Fruit fly (Drosophila melanogaster): ENCODE results near the gene Smyd5.

Gene Smyd5

DNA sequence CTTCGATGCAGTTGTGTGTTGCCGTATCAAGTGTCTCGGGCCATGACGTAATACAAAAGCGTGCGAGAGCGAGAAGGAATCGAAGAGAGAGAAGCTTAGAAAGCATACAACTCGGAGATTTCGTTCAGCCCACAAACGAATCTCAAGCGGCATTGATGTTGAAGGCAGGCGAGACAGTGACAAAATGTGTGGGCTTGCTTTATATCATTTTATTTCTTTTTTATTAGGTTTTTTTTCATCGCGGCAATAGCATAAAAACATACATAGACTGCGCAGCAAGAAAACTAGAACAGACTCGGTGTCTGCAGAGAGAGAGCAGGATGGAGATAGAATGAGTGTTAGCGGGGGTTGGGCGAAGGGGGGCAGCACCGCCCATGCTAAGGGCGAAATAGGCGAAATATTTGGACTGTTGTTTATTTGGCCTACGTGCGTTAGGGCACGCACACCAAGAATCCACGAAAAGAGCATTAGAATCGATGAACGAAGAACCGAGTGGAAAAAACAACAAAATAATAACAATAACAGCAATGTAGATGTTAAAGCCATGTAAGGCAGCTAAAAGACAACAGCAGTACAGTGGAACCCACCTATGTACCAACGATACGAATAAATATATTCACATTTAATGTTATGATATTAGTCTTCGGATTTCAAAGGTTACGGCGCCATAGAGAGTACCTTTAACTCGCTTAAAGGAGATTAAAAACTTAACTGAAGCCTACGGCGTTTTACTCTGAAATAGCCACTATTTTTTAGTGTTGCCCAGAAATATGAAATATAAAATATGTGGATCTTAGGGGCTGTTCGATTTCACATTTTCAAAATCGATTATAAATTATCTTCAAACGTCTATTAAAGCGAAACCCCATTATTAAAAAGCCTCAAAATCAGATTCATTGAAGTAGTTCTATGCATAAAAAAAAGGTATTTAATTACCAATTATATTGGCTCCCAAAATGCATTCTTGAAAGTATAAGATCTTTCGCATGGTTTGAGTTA is 30.9 kb downstream of the Smyd5 start (continued):
- peak; percentile 13 for TF ChIP-seq CG4820 (GFP tag; optimal IDR thresholded peaks at IDR 0.05)
- TF ChIP-seq lmd (GFP tag; IDR thresholded peaks at IDR 0.05), result peak; percentile 74
- no peak for TF ChIP-seq ab (GFP tag; optimal IDR thresholded peaks at IDR 0.05)
- peak; percentile 52 for TF ChIP-seq sob (GFP tag; IDR thresholded peaks at IDR 0.05)
- peak in 1 of 2 experiments; percentile 51 for TF ChIP-seq Hr51 (GFP tag; optimal IDR thresholded peaks at IDR 0.05)
- TF ChIP-seq CG17361 (GFP tag; IDR thresholded peaks at IDR 0.05), result peak; percentile 80
- TF ChIP-seq CG2120 (GFP tag; optimal IDR thresholded peaks at IDR 0.05), result peak; percentile 46
- no peak for TF ChIP-seq CTCF (GFP tag; optimal IDR thresholded peaks at IDR 0.05)
- TF ChIP-seq CG12104 (GFP tag; optimal IDR thresholded peaks at IDR 0.05), result peak; percentile 55
- no peak for TF ChIP-seq CG9876 (GFP tag; optimal IDR thresholded peaks at IDR 0.05)
- peak; percentile 65 for TF ChIP-seq CG7839 (tag; optimal IDR thresholded peaks at IDR 0.05)
- TF ChIP-seq CG12942 (GFP tag; optimal IDR thresholded peaks at IDR 0.05), result no peak
- TF ChIP-seq sr (GFP tag; IDR thresholded peaks at IDR 0.05), result peak; percentile 88
- TF ChIP-seq vvl (GFP tag; IDR thresholded peaks at IDR 0.05), result peak; percentile 43; the same call in 1 of the 2 replicates
- TF ChIP-seq gsb (GFP tag; IDR thresholded peaks at IDR 0.05), result peak; percentile 40; the same call in 1 of the 2 replicates
- 0 out of 2 replicates have a peak, but pooled peaks have one; percentile 6 for TF ChIP-seq CG13287 (GFP tag; IDR thresholded peaks at IDR 0.05; ENCODE audit: partially characterized antibody)
- TF ChIP-seq kay (GFP tag; optimal IDR thresholded peaks at IDR 0.05), result no peak
- TF ChIP-seq Jarid2 (GFP tag; optimal IDR thresholded peaks at IDR 0.05), result no peak
- no peak for TF ChIP-seq CG31224 (GFP tag; IDR thresholded peaks at IDR 0.05)
- TF ChIP-seq Xrp1 (GFP tag; IDR thresholded peaks at IDR 0.05), result peak; percentile 27; the same call in 1 of the 2 replicates
- TF ChIP-seq CG4424 (GFP tag; optimal IDR thresholded peaks at IDR 0.05), result peak; percentile 32
- peak; percentile 36 for TF ChIP-seq pum (GFP tag; optimal IDR thresholded peaks at IDR 0.05)
- no peak for TF ChIP-seq Poxn (GFP tag; IDR thresholded peaks at IDR 0.05)
- TF ChIP-seq bab2 (GFP tag; optimal IDR thresholded peaks at IDR 0.05), result no peak
- TF ChIP-seq CG17359 (tag; optimal IDR thresholded peaks at IDR 0.05), result peak; percentile 21
- 0 out of 3 replicates have a peak, but pooled peaks have one; percentile 39 for TF ChIP-seq Dbx (GFP tag; IDR thresholded peaks at IDR 0.05)
- 0 out of 2 replicates have a peak, but pooled peaks have one; percentile 41 for TF ChIP-seq wdn (GFP tag; IDR thresholded peaks at IDR 0.05)
- TF ChIP-seq Sox100B (GFP tag; optimal IDR thresholded peaks at IDR 0.05), result peak; percentile 52
- TF ChIP-seq tio (GFP tag; optimal IDR thresholded peaks at IDR 0.05), result peak; percentile 61
- no peak for TF ChIP-seq Taf1 (GFP tag; IDR thresholded peaks at IDR 0.05)
- TF ChIP-seq CG14050 (GFP tag; IDR thresholded peaks at IDR 0.05), result no peak
- 0 out of 2 replicates have a peak, but pooled peaks have one; percentile 54 for TF ChIP-seq ranshi (GFP tag; IDR thresholded peaks at IDR 0.05)
- TF ChIP-seq chinmo (GFP tag; IDR thresholded peaks at IDR 0.05; ENCODE audit: partially characterized antibody), result peak; percentile 91; the same call in 3 of the 4 replicates
- no peak for TF ChIP-seq CG8944 (GFP tag; optimal IDR thresholded peaks at IDR 0.05)
- TF ChIP-seq Hr78 (GFP tag; optimal IDR thresholded peaks at IDR 0.05), result no peak
- no peak for TF ChIP-seq CG13123 (GFP tag; optimal IDR thresholded peaks at IDR 0.05)
- TF ChIP-seq nmo (GFP tag; optimal IDR thresholded peaks at IDR 0.05), result peak; percentile 17
- TF ChIP-seq CG13775 (GFP tag; optimal IDR thresholded peaks at IDR 0.05), result peak; percentile 1
- peak; percentile 36 for TF ChIP-seq CG10209 (GFP tag; optimal IDR thresholded peaks at IDR 0.05)
- 0 out of 2 replicates have a peak, but pooled peaks have one; percentile 51 for TF ChIP-seq stc (GFP tag; IDR thresholded peaks at IDR 0.05)
- peak in 1 of 2 experiments; percentile 6 for TF ChIP-seq bsh (GFP tag; optimal IDR thresholded peaks at IDR 0.05)
- peak; percentile 91 for TF ChIP-seq sqz (GFP tag; optimal IDR thresholded peaks at IDR 0.05)
- no peak; the same call in 1 of the 2 replicates for TF ChIP-seq Atf6 (GFP tag; IDR thresholded peaks at IDR 0.05)
- TF ChIP-seq CG12769 (tag; optimal IDR thresholded peaks at IDR 0.05), result peak; percentile 48
- TF ChIP-seq maf-S (GFP tag; optimal IDR thresholded peaks at IDR 0.05), result peak; percentile 47
- TF ChIP-seq unc-4 (GFP tag; IDR thresholded peaks at IDR 0.05; ENCODE audit: partially characterized antibody), result 0 out of 2 replicates have a peak, but pooled peaks have one; percentile 15
- TF ChIP-seq CG2199 (GFP tag; IDR thresholded peaks at IDR 0.05), result peak; percentile 82; the same call in 1 of the 3 replicates
- TF ChIP-seq sisA (GFP tag; IDR thresholded peaks at IDR 0.05), result peak; percentile 45
